Fruit fly (Drosophila melanogaster) whole organism, embryonic: Measurements from ENCODE around the gene f-cup.

ENCODE experiments used
- Dll ChIP-seq: fragments of 200-800 bp; sonication (Bioruptor generic); IDR thresholded peaks from 4 replicates; pipeline ENCODE4 v1.3.6; 2022; ENCODE audit warnings: missing biosample characterization, missing genetic modification characterization; ENCODE audit not compliant: partially characterized antibody
- schlank ChIP-seq: fragments of 200-800 bp; sonication (Bioruptor generic); optimal IDR thresholded peaks from 2 replicates; lab custom pipeline; 2018; ENCODE audit warnings: missing biosample characterization, mild to moderate bottlenecking, missing genetic modification characterization

DNA sequence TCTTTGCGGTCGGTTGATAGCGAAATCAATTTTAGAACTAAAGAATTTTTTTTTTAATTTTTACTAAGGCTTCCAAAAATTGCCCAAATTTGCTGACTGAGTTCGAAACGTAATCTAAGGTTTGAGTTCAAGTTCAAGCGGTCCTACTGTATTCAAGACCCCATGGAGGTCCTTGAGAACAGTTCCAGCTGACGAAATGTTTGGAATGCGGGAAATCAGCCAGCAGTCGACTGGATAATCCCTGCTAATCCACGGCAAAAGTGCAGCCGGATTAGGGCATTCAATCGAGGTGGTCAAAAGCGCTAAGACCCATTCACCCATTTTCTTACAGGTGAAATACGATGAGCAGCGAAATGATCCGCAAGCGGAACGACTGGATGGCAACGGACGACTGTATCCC lies at the start of gene f-cup:
- no peak for TF ChIP-seq schlank
- no peak for TF ChIP-seq Dll
